Fruit fly (Drosophila melanogaster): Measurements from ENCODE around the gene CG15387.

The CG15387 gene

dm6 chr2L:2202853-2203717, 23.0 kb downstream of the CG15387 start (continued):
- TF ChIP-seq CG1529 (GFP tag; optimal IDR thresholded peaks at IDR 0.05) (no peak), croc (GFP tag; conservative IDR thresholded peaks at IDR 0.05) (no peak), nom (GFP tag; optimal IDR thresholded peaks at IDR 0.05) (peak; percentile 80), CG11093 (GFP tag; IDR thresholded peaks at IDR 0.05) (no peak), HLH54F (GFP tag; optimal IDR thresholded peaks at IDR 0.05) (no peak), CG15269 (tag; optimal IDR thresholded peaks at IDR 0.05) (no peak), disco-r (GFP tag; optimal IDR thresholded peaks at IDR 0.05) (no peak), lab (GFP tag; optimal IDR thresholded peaks at IDR 0.05) (peak; percentile 55), CG7556 (GFP tag; optimal IDR thresholded peaks at IDR 0.05) (no peak), h (optimal IDR thresholded peaks at IDR 0.05) (no peak), NC2α (GFP tag; optimal IDR thresholded peaks at IDR 0.05) (no peak), CG7987 (GFP tag; optimal IDR thresholded peaks at IDR 0.05) (peak; percentile 36), so (GFP tag; IDR thresholded peaks at IDR 0.05) (no peak), CG7963 (GFP tag; IDR thresholded peaks at IDR 0.05; ENCODE audit: partially characterized antibody) (0 out of 3 replicates have a peak, but pooled peaks have one; percentile 37), gem (tag; optimal IDR thresholded peaks at IDR 0.05) (no peak), CG4282 (GFP tag; optimal IDR thresholded peaks at IDR 0.05) (no peak), CG12391 (tag; optimal IDR thresholded peaks at IDR 0.05) (no peak), CG2678 (tag; optimal IDR thresholded peaks at IDR 0.05) (peak; percentile 3), E2f2 (GFP tag; IDR thresholded peaks at IDR 0.05) (no peak), crol (GFP tag; IDR thresholded peaks at IDR 0.05) (peak; percentile 100), Med (GFP tag) (peak; percentile 21), CG16815 (GFP tag; optimal IDR thresholded peaks at IDR 0.05) (no peak), Sry-δ (GFP tag; optimal IDR thresholded peaks at IDR 0.05) (no peak), CG17328 (GFP tag; IDR thresholded peaks at IDR 0.05) (no peak), unpg (GFP tag; optimal IDR thresholded peaks at IDR 0.05) (no peak), Poxn (GFP tag; IDR thresholded peaks at IDR 0.05) (no peak), ci (GFP tag; IDR thresholded peaks at IDR 0.05) (peak; percentile 76), emc (GFP tag; optimal IDR thresholded peaks at IDR 0.05) (no peak), CG6854 (GFP tag; optimal IDR thresholded peaks at IDR 0.05) (no peak), dan (GFP tag; IDR thresholded peaks at IDR 0.05) (no peak), Max (GFP tag; optimal IDR thresholded peaks at IDR 0.05) (no peak), CG5245 (GFP tag; optimal IDR thresholded peaks at IDR 0.05) (no peak), Dll (GFP tag; IDR thresholded peaks at IDR 0.05; ENCODE audit: partially characterized antibody) (peak; percentile 34; the same call in 2 of the 4 replicates), CTCF (GFP tag; optimal IDR thresholded peaks at IDR 0.05) (no peak), HLH4C (GFP tag; IDR thresholded peaks at IDR 0.05; ENCODE audit: partially characterized antibody) (peak; percentile 34; the same call in 2 of the 3 replicates), CG5180 (GFP tag; optimal IDR thresholded peaks at IDR 0.05) (peak; percentile 32), pfk (GFP tag; optimal IDR thresholded peaks at IDR 0.05) (no peak), CG8089 (GFP tag; optimal IDR thresholded peaks at IDR 0.05) (no peak), CG9932 (GFP tag; IDR thresholded peaks at IDR 0.05) (no peak), slbo (GFP tag; IDR thresholded peaks at IDR 0.05) (0 out of 2 replicates have a peak, but pooled peaks have one; percentile 17), Awh (GFP tag; IDR thresholded peaks at IDR 0.05) (0 out of 2 replicates have a peak, but pooled peaks have one; percentile 8), CG4360 (GFP tag; IDR thresholded peaks at IDR 0.05) (peak; percentile 36; the same call in 1 of the 2 replicates), usp (GFP tag; optimal IDR thresholded peaks at IDR 0.05) (no peak), H2.0 (GFP tag; IDR thresholded peaks at IDR 0.05) (no peak), wor (GFP tag; IDR thresholded peaks at IDR 0.05) (no peak), Scr (GFP tag; IDR thresholded peaks at IDR 0.05; ENCODE audit: partially characterized antibody) (0 out of 2 replicates have a peak, but pooled peaks have one; percentile 13), bcd (GFP tag; optimal IDR thresholded peaks at IDR 0.05) (no peak), stwl (tag; optimal IDR thresholded peaks at IDR 0.05) (no peak), CG10543 (GFP tag; optimal IDR thresholded peaks at IDR 0.05) (peak; percentile 53), CG33557 (GFP tag; optimal IDR thresholded peaks at IDR 0.05) (no peak)

All from whole organism, embryonic.